Fruit fly (Drosophila melanogaster) whole organism, prepupa: ENCODE measurements around the gene CG46467.
A peak's percentile ranks its signal among the peaks of the same experiment; 100 is the strongest.

Experiments used
- Blimp-1 ChIP-seq: fragments of 200-800 bp; sonication (Bioruptor generic); optimal IDR thresholded peaks from 3 replicates; lab custom pipeline; 2017; ENCODE audit warnings: missing biosample characterization, missing genetic modification characterization, mild to moderate bottlenecking, moderate library complexity, missing genetic modification reagents
- CG10631 ChIP-seq: fragments of 200-800 bp; sonication (Bioruptor generic); optimal IDR thresholded peaks from 2 replicates; lab custom pipeline; 2016; ENCODE audit warnings: missing biosample characterization, missing genetic modification characterization
- CG11294 ChIP-seq: fragments of 200-800 bp; sonication (Bioruptor generic); IDR thresholded peaks from 2 replicates; pipeline ENCODE4 v1.3.6; 2022; ENCODE audit warnings: missing biosample characterization, missing genetic modification characterization
- CG15336 ChIP-seq: fragments of 200-800 bp; sonication (Bioruptor generic); IDR thresholded peaks from 2 replicates; pipeline ENCODE4 v1.3.6; 2022; ENCODE audit warnings: missing biosample characterization, missing genetic modification characterization
- CG1621 ChIP-seq: fragments of 200-800 bp; sonication (Bioruptor generic); optimal IDR thresholded peaks from 3 replicates; lab custom pipeline; 2018; ENCODE audit warnings: missing biosample characterization, mild to moderate bottlenecking, missing genetic modification characterization
- CG16779 ChIP-seq: fragments of 200-800 bp; sonication (Bioruptor generic); optimal IDR thresholded peaks from 3 replicates; lab custom pipeline; 2017; ENCODE audit warnings: missing biosample characterization, mild to moderate bottlenecking, missing genetic modification characterization
- CG32006 ChIP-seq: fragments of 200-800 bp; sonication (Bioruptor generic); optimal IDR thresholded peaks from 3 replicates; lab custom pipeline; 2017; ENCODE audit warnings: missing biosample characterization, mild to moderate bottlenecking, missing genetic modification characterization
- CG34406 ChIP-seq: fragments of 200-800 bp; sonication (Bioruptor generic); optimal IDR thresholded peaks from 3 replicates; lab custom pipeline; 2016; ENCODE audit warnings: missing biosample characterization, missing genetic modification characterization
- CG4318 ChIP-seq: fragments of 200-800 bp; sonication (Bioruptor generic); optimal IDR thresholded peaks from 3 replicates; lab custom pipeline; 2017; ENCODE audit warnings: missing biosample characterization, mild to moderate bottlenecking, missing genetic modification characterization
- CG6163 ChIP-seq: fragments of 200-800 bp; sonication (Bioruptor generic); IDR thresholded peaks from 3 replicates; pipeline ENCODE4 v1.3.6; 2022; ENCODE audit warnings: missing biosample characterization, missing genetic modification characterization
- CG6276 ChIP-seq: fragments of 200-800 bp; sonication (Bioruptor generic); optimal IDR thresholded peaks from 2 replicates; lab custom pipeline; 2017; ENCODE audit warnings: missing biosample characterization, mild to moderate bottlenecking, missing genetic modification characterization
- CG6808 ChIP-seq: fragments of 200-800 bp; sonication (Bioruptor generic); optimal IDR thresholded peaks from 3 replicates; lab custom pipeline; 2017; ENCODE audit warnings: missing biosample characterization, missing genetic modification characterization, mild to moderate bottlenecking, moderate library complexity, missing genetic modification reagents
- CG6854 ChIP-seq: fragments of 200-800 bp; sonication (Bioruptor generic); optimal IDR thresholded peaks from 2 replicates; lab custom pipeline; 2017; ENCODE audit warnings: missing biosample characterization, mild to moderate bottlenecking, missing genetic modification characterization
- CG9139 ChIP-seq: fragments of 200-800 bp; sonication (Bioruptor generic); optimal IDR thresholded peaks from 3 replicates; lab custom pipeline; 2017; ENCODE audit warnings: missing biosample characterization, mild to moderate bottlenecking, missing genetic modification characterization
- Eip75B ChIP-seq: fragments of 200-800 bp; sonication (Bioruptor generic); optimal IDR thresholded peaks from 3 replicates; lab custom pipeline; 2016; ENCODE audit warnings: missing biosample characterization, missing genetic modification characterization
- Eip78C ChIP-seq: fragments of 200-800 bp; sonication (Bioruptor generic); peaks from one replicate; lab custom pipeline; 2016; ENCODE audit warnings: missing biosample characterization, missing genetic modification characterization
- Eip93F ChIP-seq: fragments of 200-800 bp; sonication (Bioruptor generic); optimal IDR thresholded peaks from 2 replicates; lab custom pipeline; 2016; ENCODE audit warnings: missing biosample characterization, mild to moderate bottlenecking, missing genetic modification characterization
- Ets21C ChIP-seq: fragments of 200-800 bp; sonication (Bioruptor generic); optimal IDR thresholded peaks from 3 replicates; lab custom pipeline; 2016; ENCODE audit warnings: missing biosample characterization, missing genetic modification characterization
- Hr38 ChIP-seq: sonication (Bioruptor generic); optimal IDR thresholded peaks from 2 replicates; lab custom pipeline; 2016; ENCODE audit warnings: missing biosample characterization, missing genetic modification characterization
- Hr39 ChIP-seq: fragments of 200-800 bp; sonication (Bioruptor generic); optimal IDR thresholded peaks from 2 replicates; lab custom pipeline; 2016; ENCODE audit warnings: missing biosample characterization, missing genetic modification characterization
- Hr4 ChIP-seq: fragments of 200-800 bp; sonication (Bioruptor generic); optimal IDR thresholded peaks from 3 replicates; lab custom pipeline; 2016; ENCODE audit warnings: missing biosample characterization, missing genetic modification characterization
- Met ChIP-seq: fragments of 200-800 bp; sonication (Bioruptor generic); optimal IDR thresholded peaks from 3 replicates; lab custom pipeline; 2016; ENCODE audit warnings: missing biosample characterization, missing genetic modification characterization
- OdsH ChIP-seq: fragments of 200-800 bp; sonication (Bioruptor generic); optimal IDR thresholded peaks from 3 replicates; lab custom pipeline; 2016; ENCODE audit warnings: missing biosample characterization, missing genetic modification characterization
- Sox102F ChIP-seq: fragments of 200-800 bp; sonication (Bioruptor generic); optimal IDR thresholded peaks from 2 replicates; lab custom pipeline; 2016; ENCODE audit warnings: missing biosample characterization, mild to moderate bottlenecking, missing genetic modification characterization
- Sox14 ChIP-seq: fragments of 200-800 bp; sonication (Bioruptor generic); optimal IDR thresholded peaks from 3 replicates; lab custom pipeline; 2016; ENCODE audit warnings: missing biosample characterization, missing genetic modification characterization
- eg ChIP-seq: fragments of 200-800 bp; sonication (Bioruptor generic); IDR thresholded peaks from 3 replicates; pipeline ENCODE4 v1.3.6; 2022; ENCODE audit warnings: missing biosample characterization, missing genetic modification characterization
- esn ChIP-seq: fragments of 200-800 bp; sonication (Bioruptor generic); optimal IDR thresholded peaks from 2 replicates; lab custom pipeline; 2016; ENCODE audit warnings: missing biosample characterization, mild to moderate bottlenecking, missing genetic modification characterization, moderate library complexity
- fd85E ChIP-seq: fragments of 200-800 bp; sonication (Bioruptor generic); optimal IDR thresholded peaks from 3 replicates; lab custom pipeline; 2016; ENCODE audit warnings: missing biosample characterization, missing genetic modification characterization
- fkh ChIP-seq: fragments of 200-800 bp; sonication (Bioruptor generic); optimal IDR thresholded peaks from 3 replicates; lab custom pipeline; 2017; ENCODE audit warnings: missing biosample characterization, mild to moderate bottlenecking, missing genetic modification characterization, moderate library complexity
- lz ChIP-seq: fragments of 200-800 bp; sonication (Bioruptor generic); optimal IDR thresholded peaks from 3 replicates; lab custom pipeline; 2016; ENCODE audit warnings: missing biosample characterization, missing genetic modification characterization
- net ChIP-seq: fragments of 200-800 bp; sonication (Bioruptor generic); optimal IDR thresholded peaks from 3 replicates; lab custom pipeline; 2016; ENCODE audit warnings: missing biosample characterization, missing genetic modification characterization
- salr ChIP-seq, 2 experiments: fragments of 200-800 bp; sonication (Bioruptor generic); optimal IDR thresholded peaks; 3 replicates each; lab custom pipeline; 2016 to 2018; ENCODE audit warnings: missing biosample characterization in 2 of 2, missing genetic modification characterization in 2 of 2, mild to moderate bottlenecking in 1 of 2
- spab ChIP-seq: fragments of 200-800 bp; sonication (Bioruptor generic); optimal IDR thresholded peaks from 2 replicates; lab custom pipeline; 2017; ENCODE audit warnings: missing biosample characterization, mild to moderate bottlenecking, missing genetic modification characterization, missing genetic modification reagents
- ss ChIP-seq, 2 experiments: fragments of 200-800 bp; sonication (Bioruptor generic); optimal IDR thresholded peaks; 2 replicates in 1 of 2; 3 replicates in 1 of 2; lab custom pipeline; 2017 to 2018; ENCODE audit warnings: mild to moderate bottlenecking in 2 of 2, missing biosample characterization in 2 of 2, missing genetic modification characterization in 2 of 2, moderate library complexity in 1 of 2
- svp ChIP-seq: fragments of 200-800 bp; sonication (Bioruptor generic); peaks from one replicate; lab custom pipeline; 2016; ENCODE audit warnings: missing biosample characterization, missing genetic modification characterization
- topi ChIP-seq: fragments of 200-800 bp; sonication (Bioruptor generic); optimal IDR thresholded peaks from 3 replicates; lab custom pipeline; 2016; ENCODE audit warnings: missing biosample characterization, missing genetic modification characterization

The CG46467 gene

dm6 chr3R:9878026-9878997 lies 3.8 kb downstream of the CG46467 start:
- TF ChIP-seq CG10631 (GFP tag; lab: Kevin White, UChicago) (no peak), Hr38 (GFP tag; lab: Kevin White, UChicago) (no peak), Eip78C (GFP tag; lab: Kevin White, UChicago) (peak; percentile 32), CG15336 (no peak), CG11294 (GFP tag; lab: Robert Waterston, UW) (no peak), fd85E (GFP tag; lab: Kevin White, UChicago) (no peak), CG34406 (GFP tag; lab: Kevin White, UChicago) (no peak), salr (GFP tag; optimal IDR thresholded peaks at IDR 0.05; lab: Kevin White, UChicago) (no peak), CG6808 (GFP tag; lab: Kevin White, UChicago) (no peak), CG4318 (GFP tag; lab: Kevin White, UChicago) (no peak), lz (GFP tag; lab: Kevin White, UChicago) (no peak), Sox14 (no peak), CG6276 (GFP tag; lab: Kevin White, UChicago) (no peak), Eip75B (no peak), esn (GFP tag; lab: Kevin White, UChicago) (no peak), fkh (GFP tag; lab: Kevin White, UChicago) (peak; percentile 9), Ets21C (GFP tag; lab: Kevin White, UChicago) (no peak)

- TF ChIP-seq Hr4 (no peak), Blimp-1 (GFP tag; lab: Kevin White, UChicago) (peak; percentile 89), Eip78C (GFP tag; lab: Kevin White, UChicago) (peak; percentile 46), Ets21C (GFP tag; lab: Kevin White, UChicago) (no peak), Hr39 (GFP tag; lab: Kevin White, UChicago) (no peak), CG16779 (tag; lab: Kevin White, UChicago) (no peak), topi (GFP tag; lab: Kevin White, UChicago) (no peak)
- TF ChIP-seq, all 60 proteins: peak for 2
Observed at dm6 chr3R:9879288-9879687, 4.8 kb downstream of the CG46467 start.

dm6 chr3R:9879880-9880852 lies 5.7 kb downstream of the CG46467 start:
- TF ChIP-seq CG15336 (no peak), topi (GFP tag; lab: Kevin White, UChicago) (no peak), esn (GFP tag; lab: Kevin White, UChicago) (no peak), Blimp-1 (GFP tag; lab: Kevin White, UChicago) (peak; percentile 70), CG6163 (GFP tag; lab: Robert Waterston, UW) (no peak), Sox14 (no peak)

DNA sequence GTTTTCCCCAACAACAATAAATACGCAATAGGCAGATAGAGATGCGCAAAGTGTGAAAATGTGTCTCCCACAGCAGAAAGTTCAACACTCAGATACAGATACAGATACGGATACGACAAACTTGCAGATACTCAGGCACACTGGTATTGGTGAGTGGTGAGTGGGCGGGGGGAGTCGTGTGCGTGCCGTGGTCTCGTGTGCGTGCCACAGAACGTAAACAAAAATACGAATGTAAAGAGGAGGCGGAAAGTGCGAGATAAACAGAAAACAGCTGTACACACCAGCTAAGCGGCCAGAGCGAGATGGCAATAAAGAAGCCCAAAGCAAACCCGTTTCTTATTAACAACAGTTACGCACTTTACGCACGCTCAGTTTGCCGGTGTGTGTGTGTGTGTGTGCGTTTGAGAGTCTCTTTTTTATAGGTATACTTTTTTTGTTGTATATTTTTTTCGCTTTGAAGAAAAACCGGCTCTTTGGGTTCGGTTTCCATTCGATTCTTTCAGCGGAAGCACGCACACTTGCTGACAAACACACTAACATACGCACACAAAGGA lies 6.9 kb downstream of the CG46467 start:
- TF ChIP-seq CG6854 (GFP tag; lab: Kevin White, UChicago) = no peak
- peak; percentile 55 for TF ChIP-seq CG1621 (tag; lab: Kevin White, UChicago)
- no peak for TF ChIP-seq Ets21C (GFP tag; lab: Kevin White, UChicago)
- TF ChIP-seq CG6808 (GFP tag; lab: Kevin White, UChicago) = peak; percentile 9
- TF ChIP-seq fkh (GFP tag; lab: Kevin White, UChicago) = peak; percentile 99
- TF ChIP-seq ss (GFP tag; optimal IDR thresholded peaks at IDR 0.05; lab: Kevin White, UChicago) = peak; percentile 36 to 98
- no peak for TF ChIP-seq Hr38 (GFP tag; lab: Kevin White, UChicago)
- TF ChIP-seq topi (GFP tag; lab: Kevin White, UChicago) = no peak
- peak; percentile 63 for TF ChIP-seq CG6163 (GFP tag; lab: Robert Waterston, UW)
- TF ChIP-seq CG34406 (GFP tag; lab: Kevin White, UChicago) = peak; percentile 2
- no peak for TF ChIP-seq OdsH
- peak; percentile 9 for TF ChIP-seq Sox102F (GFP tag; lab: Kevin White, UChicago)
- peak; percentile 9 for TF ChIP-seq spab
- TF ChIP-seq CG9139 = no peak
- TF ChIP-seq Sox14 = no peak
- no peak for TF ChIP-seq CG4318 (GFP tag; lab: Kevin White, UChicago)
- TF ChIP-seq CG15336 = 0 out of 2 replicates have a peak, but pooled peaks have one; percentile 20
- peak; percentile 61 for TF ChIP-seq svp (GFP tag; lab: Kevin White, UChicago)
- TF ChIP-seq Hr4 = no peak
- peak; percentile 1 for TF ChIP-seq CG32006 (GFP tag; lab: Kevin White, UChicago)
- TF ChIP-seq net = no peak
- TF ChIP-seq Met (GFP tag; lab: Kevin White, UChicago) = no peak
- TF ChIP-seq CG6276 (GFP tag; lab: Kevin White, UChicago) = peak; percentile 31
- TF ChIP-seq Blimp-1 (GFP tag; lab: Kevin White, UChicago) = peak; percentile 71
- no peak for TF ChIP-seq Eip93F (GFP tag; lab: Kevin White, UChicago)
- no peak for TF ChIP-seq eg (GFP tag; lab: Robert Waterston, UW)
- peak; percentile 48 for TF ChIP-seq Eip75B
- TF ChIP-seq Eip78C (GFP tag; lab: Kevin White, UChicago) = peak; percentile 69
